Fruit fly (Drosophila melanogaster): ENCODE data around the gene CG43739.

CG43739 gene

dm6 chr2L:20939632-20940031, 20.9 kb upstream of the CG43739 start (continued):
- TF ChIP-seq klu (GFP tag; IDR thresholded peaks at IDR 0.05) (peak; percentile 7; the same call in 1 of the 2 replicates), row (GFP tag; IDR thresholded peaks at IDR 0.05) (0 out of 3 replicates have a peak, but pooled peaks have one; percentile 18), sqz (GFP tag; optimal IDR thresholded peaks at IDR 0.05) (no peak), ato (GFP tag; IDR thresholded peaks at IDR 0.05; ENCODE audit: partially characterized antibody) (no peak), sisA (GFP tag; IDR thresholded peaks at IDR 0.05) (peak; percentile 25; the same call in 1 of the 2 replicates), CG11696 (GFP tag; IDR thresholded peaks at IDR 0.05) (no peak), ssp (GFP tag; IDR thresholded peaks at IDR 0.05) (peak; percentile 43; the same call in 1 of the 2 replicates), chinmo (GFP tag; IDR thresholded peaks at IDR 0.05; ENCODE audit: partially characterized antibody) (no peak), crp (GFP tag; optimal IDR thresholded peaks at IDR 0.05) (no peak), CG4854 (GFP tag; optimal IDR thresholded peaks at IDR 0.05) (no peak), Sox100B (GFP tag; optimal IDR thresholded peaks at IDR 0.05) (peak; percentile 61), CG8388 (GFP tag; optimal IDR thresholded peaks at IDR 0.05) (no peak), croc (GFP tag; conservative IDR thresholded peaks at IDR 0.05) (0 out of 3 replicates have a peak, but pooled peaks have one; percentile 26), Awh (GFP tag; IDR thresholded peaks at IDR 0.05) (no peak), dmrt11E (tag; optimal IDR thresholded peaks at IDR 0.05) (peak; percentile 29), CG12104 (GFP tag; optimal IDR thresholded peaks at IDR 0.05) (no peak), CG4424 (GFP tag; optimal IDR thresholded peaks at IDR 0.05) (no peak), CG14965 (GFP tag; optimal IDR thresholded peaks at IDR 0.05; ENCODE audit: borderline replicate concordance) (no peak), crol (GFP tag; IDR thresholded peaks at IDR 0.05) (no peak), Nf-YC (tag; optimal IDR thresholded peaks at IDR 0.05) (no peak), nau (GFP tag; optimal IDR thresholded peaks at IDR 0.05) (no peak), Drgx (GFP tag; IDR thresholded peaks at IDR 0.05) (peak; percentile 13; the same call in 1 of the 2 replicates), Elba2 (GFP tag; optimal IDR thresholded peaks at IDR 0.05) (no peak), D (optimal IDR thresholded peaks at IDR 0.05) (no peak), D (GFP tag; optimal IDR thresholded peaks at IDR 0.05) (peak; percentile 33), abd-A (tag; optimal IDR thresholded peaks at IDR 0.05) (no peak), gsb-n (tag; optimal IDR thresholded peaks at IDR 0.05) (peak; percentile 7), nerfin-2 (GFP tag; IDR thresholded peaks at IDR 0.05; ENCODE audit: partially characterized antibody) (no peak), knrl (GFP tag; IDR thresholded peaks at IDR 0.05; ENCODE audit: partially characterized antibody) (no peak), toy (GFP tag; IDR thresholded peaks at IDR 0.05) (no peak), Trl (optimal IDR thresholded peaks at IDR 0.05) (no peak), Trl (GFP tag; optimal IDR thresholded peaks at IDR 0.05) (no peak), fd96Cb (tag; optimal IDR thresholded peaks at IDR 0.05) (peak; percentile 58), CG12391 (tag; optimal IDR thresholded peaks at IDR 0.05) (peak; percentile 8), tap (tag; optimal IDR thresholded peaks at IDR 0.05) (peak; percentile 36), CG10979 (tag; optimal IDR thresholded peaks at IDR 0.05) (peak; percentile 59), crc (GFP tag; optimal IDR thresholded peaks at IDR 0.05) (no peak), CG11504 (tag; optimal IDR thresholded peaks at IDR 0.05) (peak; percentile 79), CG14014 (GFP tag; IDR thresholded peaks at IDR 0.05) (no peak), phol (tag; optimal IDR thresholded peaks at IDR 0.05) (peak; percentile 47), eve (GFP tag; optimal IDR thresholded peaks at IDR 0.05) (peak in 1 of 2 experiments; percentile 41), CG15269 (tag; optimal IDR thresholded peaks at IDR 0.05) (no peak), CG17359 (tag; optimal IDR thresholded peaks at IDR 0.05) (peak; percentile 22), HLH3B (GFP tag; IDR thresholded peaks at IDR 0.05) (peak; percentile 59), CG14710 (tag; optimal IDR thresholded peaks at IDR 0.05) (peak; percentile 16), CG8765 (GFP tag; IDR thresholded peaks at IDR 0.05) (no peak), run (tag; optimal IDR thresholded peaks at IDR 0.05) (no peak), zf30C (GFP tag; optimal IDR thresholded peaks at IDR 0.05) (peak; percentile 7), zen (tag; optimal IDR thresholded peaks at IDR 0.05) (peak; percentile 52), gem (tag; optimal IDR thresholded peaks at IDR 0.05) (peak; percentile 44), Sox102F (GFP tag; optimal IDR thresholded peaks at IDR 0.05) (peak; percentile 40)
